Fruit fly (Drosophila melanogaster): ENCODE results near the gene Rhau.

Gene Rhau

dm6 chr2L:20757808-20758187, at the start of gene Rhau, which contains the start of gene dia:
TSS of gene Rhau (minus strand) at chr2L:20757985.
TSS of gene dia (plus strand) at chr2L:20758144.
- TF ChIP-seq noc (tag; optimal IDR thresholded peaks at IDR 0.05): peak; percentile 9

DNA sequence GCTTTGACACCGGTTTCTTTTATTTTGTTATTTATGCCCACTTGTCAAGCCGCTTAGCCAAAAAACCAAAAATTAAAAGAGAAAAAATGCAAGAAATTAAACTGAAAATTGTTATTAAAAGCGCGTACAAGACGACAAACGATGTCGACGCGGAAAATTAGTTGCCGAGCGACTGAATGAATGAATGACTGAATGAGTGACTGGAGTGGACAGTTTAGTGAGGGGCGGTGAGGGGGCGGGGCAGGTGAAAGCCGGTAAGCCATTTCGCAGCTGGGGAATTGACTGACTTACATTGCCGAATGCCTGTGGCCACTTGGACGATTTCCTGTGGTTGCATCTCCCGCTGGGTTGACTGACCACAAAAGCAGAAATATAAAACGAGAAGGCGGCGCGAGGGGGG, 48.8 kb upstream of the Rhau start:
- no peak for TF ChIP-seq noc (tag; optimal IDR thresholded peaks at IDR 0.05)

- peak; percentile 97 for TF ChIP-seq noc (tag; optimal IDR thresholded peaks at IDR 0.05)
These were observed 48.0 kb upstream of the Rhau start for dm6 chr2L:20805624-20806339.

dm6 chr2L:20803733-20804164, 46.0 kb upstream of the Rhau start:
- TF ChIP-seq noc (tag; optimal IDR thresholded peaks at IDR 0.05): no peak

dm6 chr2L:20802839-20803238, 45.1 kb upstream of the Rhau start:
- no peak for TF ChIP-seq noc (tag; optimal IDR thresholded peaks at IDR 0.05)

DNA sequence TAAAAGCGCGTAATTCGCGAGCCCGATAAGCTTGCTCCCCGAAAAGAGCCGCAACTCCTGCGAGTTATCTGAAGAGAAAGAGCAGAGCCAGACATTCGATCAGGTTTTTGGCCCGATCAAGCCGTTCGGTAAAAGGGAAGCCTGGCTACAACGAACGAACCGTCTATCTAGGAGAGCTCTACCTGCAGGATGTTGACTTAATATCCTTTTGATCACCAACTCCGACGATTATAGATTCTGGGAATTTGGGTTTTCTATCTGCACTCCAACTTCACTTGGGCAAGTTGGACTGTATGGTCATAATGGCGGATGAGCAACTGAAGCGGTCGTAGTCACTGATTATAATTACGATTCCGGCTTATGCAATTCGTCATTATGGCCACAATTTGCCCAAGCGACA, 44.4 kb upstream of the Rhau start:
- TF ChIP-seq noc (tag; optimal IDR thresholded peaks at IDR 0.05): no peak

DNA sequence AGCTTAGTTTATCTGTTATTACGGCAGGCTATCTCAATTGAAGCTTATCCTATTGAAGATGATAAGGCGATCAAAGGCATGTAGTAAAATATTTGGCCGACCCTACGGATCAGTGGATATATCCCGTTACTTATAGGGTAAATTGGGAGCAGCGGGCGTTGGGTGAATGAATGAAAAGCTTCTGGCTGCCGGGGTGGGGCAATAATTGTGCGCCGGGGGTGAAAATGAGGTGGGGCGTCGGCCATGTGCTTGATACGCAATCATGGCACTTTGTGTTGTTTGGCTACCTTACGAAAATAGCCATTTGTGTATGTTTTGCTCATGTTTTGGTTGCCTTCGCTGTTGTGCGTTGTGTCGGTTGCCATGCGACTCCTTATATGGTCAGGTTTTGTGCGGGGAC, 44.0 kb upstream of the Rhau start:
- TF ChIP-seq noc (tag; optimal IDR thresholded peaks at IDR 0.05): no peak

DNA sequence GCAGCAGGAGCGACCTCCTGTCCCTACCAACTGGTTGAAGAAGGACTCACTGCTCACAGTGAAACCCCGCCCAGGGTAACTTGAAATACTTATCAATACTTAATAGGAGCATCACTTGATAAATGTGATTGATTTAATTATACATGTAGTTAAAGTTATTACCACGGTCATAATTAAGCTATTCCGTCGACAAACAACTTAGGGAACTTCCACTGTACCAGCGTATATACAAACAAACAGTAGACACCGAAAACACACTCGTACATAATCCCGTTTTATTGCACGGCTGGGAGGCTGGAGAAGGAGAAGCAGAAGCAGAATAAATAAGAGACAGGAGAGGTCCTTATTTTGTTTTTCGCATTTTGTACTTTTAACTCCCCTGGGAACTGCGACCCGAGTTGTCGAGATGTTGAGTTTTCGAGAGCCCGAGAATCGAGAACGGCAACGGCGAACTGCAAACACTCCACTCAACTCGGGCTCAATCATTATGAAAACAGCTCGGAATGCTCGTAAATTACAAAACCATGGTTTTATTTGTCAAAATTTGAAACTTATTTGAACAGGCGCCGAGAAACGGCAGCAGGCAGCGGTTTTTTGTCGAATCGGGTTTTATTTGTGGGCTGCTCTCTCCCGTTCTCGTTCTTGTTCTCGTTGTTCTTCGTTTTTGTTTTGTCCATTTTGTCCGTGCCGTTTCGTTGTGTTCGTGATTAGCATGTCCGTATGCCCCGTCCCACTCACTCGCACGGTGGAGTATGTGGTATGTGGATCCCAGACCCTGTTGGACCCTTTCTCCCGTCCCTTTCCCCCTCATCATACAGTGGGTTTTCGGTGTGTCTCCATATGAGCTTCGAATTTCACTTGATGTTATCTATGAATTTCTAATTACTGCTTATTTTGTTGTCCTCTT, 42.5 kb upstream of the Rhau start:
- peak; percentile 69 for TF ChIP-seq noc (tag; optimal IDR thresholded peaks at IDR 0.05)

- TF ChIP-seq noc (tag; optimal IDR thresholded peaks at IDR 0.05): no peak
These were observed 40.6 kb upstream of the Rhau start for dm6 chr2L:20798351-20798777.

DNA sequence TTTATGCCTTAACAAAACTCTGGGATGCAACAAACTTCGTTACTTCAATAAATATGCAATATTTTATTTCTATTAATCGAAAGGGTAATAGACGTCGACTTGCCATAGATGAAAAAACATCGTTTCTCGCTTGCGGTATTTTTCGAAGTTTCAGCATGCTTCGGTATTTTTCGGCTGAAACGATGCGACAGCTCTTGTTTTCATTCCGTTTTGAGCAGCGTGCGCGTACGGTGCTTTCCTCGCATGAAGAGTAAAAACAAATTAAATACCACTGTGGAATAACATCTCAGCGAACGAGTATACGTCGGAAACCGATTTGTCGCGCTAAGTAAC, 39.7 kb upstream of the Rhau start, which contains the start of gene CG9328:
Gene CG9328, plus strand, starts transcription at position 201 of the 333 bp plus-strand sequence.
- TF ChIP-seq noc (tag; optimal IDR thresholded peaks at IDR 0.05): no peak

DNA sequence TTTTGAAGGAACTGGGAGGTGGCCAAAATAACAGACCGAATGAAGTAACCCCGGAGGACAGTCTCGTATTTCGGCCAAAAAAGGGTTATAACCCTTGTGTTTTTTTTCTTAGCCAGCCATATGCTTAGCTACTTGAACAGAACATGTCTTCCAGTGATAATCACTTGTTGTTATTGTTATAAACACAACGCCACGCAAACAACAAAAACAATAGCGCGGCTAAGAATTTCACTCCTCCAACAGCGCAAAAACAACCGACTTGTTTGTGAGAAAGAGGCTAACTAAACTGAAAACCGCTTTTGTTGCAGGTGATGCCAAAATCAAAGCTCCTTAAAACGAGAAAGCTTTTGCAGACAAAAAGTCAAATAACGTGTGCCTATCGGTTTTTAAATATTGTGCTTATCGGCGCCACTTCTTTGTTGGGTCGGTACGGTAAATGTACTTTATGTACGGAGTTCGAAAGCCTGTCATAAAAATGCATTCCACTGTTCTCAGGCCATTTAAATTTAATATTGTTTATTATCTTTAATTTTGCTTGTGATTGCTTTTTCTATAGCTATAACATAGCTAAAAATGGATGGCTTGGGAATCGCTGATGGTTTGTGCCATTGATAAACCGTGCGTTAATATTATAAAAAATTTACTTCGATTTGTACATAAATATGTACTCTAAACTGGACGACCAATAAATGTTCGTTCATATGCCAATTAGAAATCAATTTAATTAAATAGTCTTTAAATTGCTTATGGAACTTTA, 39.2 kb upstream of the Rhau start, which contains the start of gene vari:
Gene vari, minus strand, starts transcription at position 285 of the 757 bp plus-strand sequence.
- no peak for TF ChIP-seq noc (tag; optimal IDR thresholded peaks at IDR 0.05)

DNA sequence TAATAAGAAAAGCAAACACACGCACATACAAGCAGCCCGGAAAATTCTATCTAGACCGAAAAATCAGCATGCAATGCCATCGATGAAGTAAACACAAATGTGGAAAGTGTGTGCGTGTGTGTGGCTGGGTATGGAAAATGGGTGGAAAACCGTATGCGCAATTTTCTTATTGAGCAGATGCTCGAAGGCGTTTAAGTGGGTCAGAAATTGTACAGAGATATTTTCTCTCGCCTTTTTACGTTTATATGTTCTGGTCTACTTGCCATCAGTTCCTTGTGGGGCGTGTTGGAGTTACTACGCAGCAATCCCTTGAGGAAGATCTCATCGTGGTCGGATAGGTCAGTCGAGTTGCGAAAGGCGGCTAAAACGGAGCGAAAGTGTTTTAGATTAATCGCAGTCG, 38.0 kb upstream of the Rhau start:
- no peak for TF ChIP-seq noc (tag; optimal IDR thresholded peaks at IDR 0.05)

- no peak for TF ChIP-seq noc (tag; optimal IDR thresholded peaks at IDR 0.05)
These were observed 36.9 kb upstream of the Rhau start for dm6 chr2L:20794656-20795055.

dm6 chr2L:20793881-20794280, 36.1 kb upstream of the Rhau start:
- no peak for TF ChIP-seq noc (tag; optimal IDR thresholded peaks at IDR 0.05)

dm6 chr2L:20792988-20793544, 35.3 kb upstream of the Rhau start:
- no peak for TF ChIP-seq noc (tag; optimal IDR thresholded peaks at IDR 0.05)

DNA sequence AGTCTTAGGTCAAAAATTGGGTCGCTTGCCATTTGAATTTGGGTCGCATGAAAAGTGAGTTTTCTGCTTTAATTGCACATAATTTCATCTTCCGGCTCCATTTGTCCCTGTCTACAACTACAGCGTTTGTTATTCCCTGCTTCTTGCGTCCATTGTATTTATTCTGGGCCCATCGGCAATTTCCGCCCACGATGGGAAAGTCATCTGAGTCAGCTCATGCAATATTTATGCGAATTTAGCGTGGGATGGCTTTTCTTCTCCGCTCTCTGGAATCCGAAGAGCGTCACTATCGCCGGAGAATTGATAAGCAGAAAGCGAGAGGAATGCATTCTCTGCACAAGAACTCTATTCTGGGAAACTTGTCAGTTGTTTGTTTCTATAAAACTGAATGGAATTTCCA, 34.7 kb upstream of the Rhau start:
- no peak for TF ChIP-seq noc (tag; optimal IDR thresholded peaks at IDR 0.05)
